Worm (Caenorhabditis elegans) whole organism, L4 larva: Measurements from ENCODE around the gene F07G6.5.
"Not testable (repeated sequence)": the region's sequence is repeated elsewhere in the genome, so short reads cannot be mapped to it uniquely, and the experiment has no call there.

Source experiments
- F44E2.7 ChIP-seq: fragments of 200-800 bp; sonication (Bioruptor generic); IDR thresholded peaks from 2 replicates; pipeline ENCODE4 v2.1.2; 2022; ENCODE audit warnings: missing genetic modification characterization, missing compliant biosample characterization
- ceh-82 ChIP-seq: sonication (generic microtip); optimal IDR thresholded peaks from 2 replicates; lab custom pipeline; 2017; ENCODE audit warnings: missing biosample characterization, missing genetic modification characterization
- nhr-11 ChIP-seq: fragments of 150-350 bp; optimal IDR thresholded peaks from 2 replicates; lab custom pipeline; 2014; ENCODE audit warnings: missing biosample characterization, missing genetic modification characterization
- nhr-237 ChIP-seq: sonication (generic microtip); optimal IDR thresholded peaks from 2 replicates; lab custom pipeline; 2017; ENCODE audit warnings: missing biosample characterization, missing genetic modification characterization

- TF ChIP-seq ceh-82; F44E2.7; nhr-237 (tag; lab: Kevin White, UChicago); nhr-11: not testable (repeated sequence)
These were observed 31.3 kb downstream of the F07G6.5 start for ce11 chrX:1675147-1675546.
